Worm (Caenorhabditis elegans): ENCODE measurements around the gene lys-2.

DNA sequence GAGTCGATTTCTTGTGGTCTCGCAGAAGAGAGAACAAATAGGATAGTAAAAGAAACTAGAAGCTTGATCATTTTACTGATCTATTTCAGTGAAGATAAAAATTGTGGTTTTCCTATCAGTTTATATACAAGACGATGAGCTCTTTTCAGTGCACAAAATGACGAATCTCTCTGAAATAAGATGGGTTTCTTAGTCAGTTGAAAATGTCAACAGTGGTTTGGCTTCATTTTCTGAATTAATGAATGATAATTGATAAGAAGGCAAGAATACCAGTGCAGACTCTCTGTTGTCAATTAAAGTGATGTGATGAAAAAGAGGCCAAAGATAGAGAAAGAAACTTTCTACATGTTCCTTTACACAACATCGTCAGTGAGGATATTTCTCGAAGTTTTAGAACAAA is at the start of gene lys-2:
- TF ChIP-seq lin-54 (GFP tag; optimal IDR thresholded peaks at IDR 0.05) (no peak), ama-1 (optimal IDR thresholded peaks at IDR 0.05) (no peak), ama-1 (GFP tag; optimal IDR thresholded peaks at IDR 0.05) (no peak), dpff-1 (tag; optimal IDR thresholded peaks at IDR 0.05) (no peak)

Measured in whole organism, young adult.